Fruit fly (Drosophila melanogaster) Kc167 (cell line): ENCODE measurements around the gene iav.

ENCODE experiments used
- Myc ChIP-seq: fragments of >200 bp; optimal IDR thresholded peaks from 2 replicates; lab custom pipeline; 2017; ENCODE audit warnings: missing external identifiers
- Sin3A ChIP-seq: fragments of >200 bp; optimal IDR thresholded peaks from 2 replicates; lab custom pipeline; 2018; ENCODE audit warnings: missing external identifiers
- insv ChIP-seq: fragments of >200 bp; optimal IDR thresholded peaks from 3 replicates; lab custom pipeline; 2018; ENCODE audit warnings: missing external identifiers
- psq ChIP-seq: fragments of >200 bp; optimal IDR thresholded peaks from 2 replicates; lab custom pipeline; 2017; ENCODE audit warnings: missing external identifiers
- ttk ChIP-seq: sonication (Bioruptor generic); optimal IDR thresholded peaks from 2 replicates; lab custom pipeline; 2017; ENCODE audit warnings: missing external identifiers

DNA sequence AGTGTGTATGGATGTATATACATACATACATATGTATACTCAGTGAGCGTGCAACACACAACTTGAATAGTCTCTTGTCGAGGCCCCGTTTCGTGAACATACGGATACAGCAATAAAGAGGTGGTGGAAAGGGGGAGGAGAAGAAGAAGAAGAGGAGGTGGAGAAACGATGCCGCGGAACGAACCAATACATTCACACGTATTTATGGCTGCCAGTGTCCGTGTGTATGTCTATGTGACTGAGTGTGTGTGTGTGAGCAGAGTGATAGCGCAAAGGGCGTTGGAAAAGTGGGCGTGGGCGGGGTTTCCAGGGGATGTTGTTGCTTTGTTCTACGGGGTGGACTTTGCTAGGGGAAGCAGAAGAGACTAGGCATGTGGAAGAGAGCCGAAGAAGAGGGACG lies 39.6 kb downstream of the iav start:
- no peak for TF ChIP-seq Sin3A (lab: Kevin White, UChicago)
- TF ChIP-seq psq (lab: Kevin White, UChicago): no peak
- TF ChIP-seq Myc (lab: Kevin White, UChicago): no peak
- TF ChIP-seq insv: no peak
- TF ChIP-seq ttk (lab: Kevin White, UChicago): no peak
